Fruit fly (Drosophila melanogaster) whole organism, wandering third instar larva: ENCODE measurements around the gene CG10343.

Experiments
- GATAd ChIP-seq: sonication (Bioruptor generic); optimal IDR thresholded peaks from 2 replicates; lab custom pipeline; 2016; ENCODE audit warnings: missing biosample characterization, missing genetic modification characterization
- Jra ChIP-seq: sonication (Bioruptor generic); optimal IDR thresholded peaks from 2 replicates; lab custom pipeline; 2016; ENCODE audit warnings: missing biosample characterization, missing genetic modification characterization
- OdsH ChIP-seq: fragments of 200-800 bp; sonication (Bioruptor generic); optimal IDR thresholded peaks from 2 replicates; lab custom pipeline; 2016; ENCODE audit warnings: missing biosample characterization, mild to moderate bottlenecking, missing genetic modification characterization
- br ChIP-seq: fragments of 200-800 bp; sonication (Bioruptor generic); optimal IDR thresholded peaks from 2 replicates; lab custom pipeline; 2016; ENCODE audit warnings: missing biosample characterization, missing genetic modification characterization
- dl ChIP-seq, 2 experiments: fragments of 175-275, 200-275 bp in 1 of 2; fragments of 200-275 bp in 1 of 2; sonication (Bioruptor generic); optimal IDR thresholded peaks; lab custom pipeline; 2018; ENCODE audit warnings: mild to moderate bottlenecking in 2 of 2, missing biosample characterization in 2 of 2, missing genetic modification characterization in 2 of 2, moderate library complexity in 2 of 2; ENCODE audit not compliant: partially characterized antibody in 2 of 2, insufficient read depth in 1 of 2
- dsf ChIP-seq: sonication (Bioruptor generic); optimal IDR thresholded peaks from 2 replicates; lab custom pipeline; 2016; ENCODE audit warnings: missing biosample characterization, missing genetic modification characterization, borderline replicate concordance
- ey ChIP-seq: fragments of 200-800 bp; sonication (Bioruptor generic); optimal IDR thresholded peaks from 2 replicates; lab custom pipeline; 2016; ENCODE audit warnings: missing biosample characterization, missing genetic modification characterization
- h ChIP-seq: fragments of 200-800 bp; sonication (Bioruptor generic); optimal IDR thresholded peaks from 3 replicates; lab custom pipeline; 2016; ENCODE audit warnings: missing biosample characterization, mild to moderate bottlenecking, missing genetic modification characterization
- jim ChIP-seq: fragments of 175-275, 200-325 bp; sonication (Bioruptor generic); optimal IDR thresholded peaks from 2 replicates; lab custom pipeline; 2016; ENCODE audit warnings: missing biosample characterization, mild to moderate bottlenecking, missing genetic modification characterization
- psq ChIP-seq: fragments of 200-800 bp; sonication (Bioruptor generic); optimal IDR thresholded peaks from 3 replicates; lab custom pipeline; 2017; ENCODE audit warnings: missing biosample characterization, mild to moderate bottlenecking, missing genetic modification characterization, moderate library complexity
- sv ChIP-seq: fragments of 200-800 bp; sonication (Bioruptor generic); optimal IDR thresholded peaks from 3 replicates; lab custom pipeline; 2016; ENCODE audit warnings: missing biosample characterization, missing genetic modification characterization

dm6 chr2L:18658108-18658507 is 45.2 kb upstream of the CG10343 start:
- TF ChIP-seq br (GFP tag; lab: Kevin White, UChicago) (no peak), h (GFP tag; lab: Kevin White, UChicago) (no peak), GATAd (GFP tag; lab: Kevin White, UChicago) (no peak), dsf (GFP tag; lab: Kevin White, UChicago) (no peak), OdsH (GFP tag; lab: Kevin White, UChicago) (no peak), Jra (GFP tag; lab: Kevin White, UChicago) (no peak), jim (GFP tag; lab: Kevin White, UChicago) (no peak), sv (GFP tag; lab: Kevin White, UChicago) (no peak), psq (no peak), ey (GFP tag; lab: Kevin White, UChicago) (no peak), dl (GFP tag; optimal IDR thresholded peaks at IDR 0.05; lab: Kevin White, UChicago; ENCODE audit: insufficient read depth in 1 of 2, partially characterized antibody in 2 of 2) (no peak)
